Worm (Caenorhabditis elegans) whole organism, L1 larva: ENCODE measurements around the gene Y47D7A.18.

ENCODE experiments used
- Y116A8C.19 ChIP-seq: sonication (generic microtip); optimal IDR thresholded peaks from 2 replicates; lab custom pipeline; 2016; ENCODE audit warnings: missing compliant biosample characterization, missing genetic modification characterization, borderline replicate concordance
- ces-1 ChIP-seq: fragments of 150-350 bp; optimal IDR thresholded peaks from 2 replicates; lab custom pipeline; 2014; ENCODE audit warnings: missing biosample characterization, missing genetic modification reagents, missing genetic modification characterization
- elt-3 ChIP-seq, 6 experiments: fragments of 150-350 bp in 1 of 6; sonication (generic microtip); optimal IDR thresholded peaks; 2 replicates each; lab custom pipeline; 2017 to 2018; ENCODE audit warnings: missing biosample characterization in 6 of 6, missing genetic modification characterization in 6 of 6, inconsistent platforms in 1 of 6
- grh-1 ChIP-seq: fragments of 200-800 bp; sonication (Bioruptor generic); IDR thresholded peaks from 2 replicates; pipeline ENCODE4 v1.3.6; 2022; ENCODE audit warnings: missing genetic modification reagents, missing genetic modification characterization, missing compliant biosample characterization
- lin-13 ChIP-seq: fragments of 150-350 bp; optimal IDR thresholded peaks from 2 replicates; lab custom pipeline; 2014; ENCODE audit warnings: missing biosample characterization, missing genetic modification reagents, missing genetic modification characterization
- lin-15B ChIP-seq: fragments of 150-350 bp; sonication (generic microtip); optimal IDR thresholded peaks from 3 replicates; lab custom pipeline; 2014; ENCODE audit warnings: missing biosample characterization, missing genetic modification characterization
- nhr-47 ChIP-seq: sonication (generic microtip); optimal IDR thresholded peaks from 2 replicates; lab custom pipeline; 2016; ENCODE audit warnings: mild to moderate bottlenecking, missing genetic modification characterization, moderate library complexity, missing compliant biosample characterization
- nhr-76 ChIP-seq: sonication (generic microtip); optimal IDR thresholded peaks from 2 replicates; lab custom pipeline; 2017; ENCODE audit warnings: missing biosample characterization, missing genetic modification characterization

ce11 chrV:4396257-4396656 lies 20.4 kb downstream of the Y47D7A.18 start, which contains the start of gene F13A2.3:
- TF ChIP-seq grh-1 (GFP tag; lab: Robert Waterston, UW) (no peak), Y116A8C.19 (tag; lab: Kevin White, UChicago) (no peak), nhr-76 (no peak), ces-1 (GFP tag; lab: Kevin White, UChicago) (no peak), nhr-47 (no peak), lin-15B (no peak), elt-3 (tag; optimal IDR thresholded peaks at IDR 0.05; lab: Kevin White, UChicago) (no peak), lin-13 (GFP tag; lab: Kevin White, UChicago) (no peak)
